Worm (Caenorhabditis elegans) whole organism, L4 larva: ENCODE results near the gene ZK470.14.

Experiments used
- D1046.2 ChIP-seq: fragments of 200-800 bp; sonication (Bioruptor generic); IDR thresholded peaks from 2 replicates; pipeline ENCODE4 v1.3.6; 2022; ENCODE audit warnings: missing genetic modification characterization, missing compliant biosample characterization
- F26F4.8 ChIP-seq: fragments of 200-800 bp; sonication (Bioruptor generic); conservative IDR thresholded peaks from 2 replicates; pipeline ENCODE4 v1.3.6; 2022; ENCODE audit warnings: missing genetic modification characterization, missing compliant biosample characterization
- F37D6.2 ChIP-seq: sonication (generic microtip); optimal IDR thresholded peaks from 2 replicates; lab custom pipeline; 2016; ENCODE audit warnings: mild to moderate bottlenecking, missing genetic modification characterization, missing compliant biosample characterization
- R02D3.7 ChIP-seq: fragments of 150-350 bp; sonication (generic microtip); optimal IDR thresholded peaks from 3 replicates; lab custom pipeline; 2014; ENCODE audit warnings: missing biosample characterization, missing genetic modification characterization
- T26A8.4 ChIP-seq: fragments of 200-800 bp; sonication (Bioruptor generic); IDR thresholded peaks from 2 replicates; pipeline ENCODE4 v1.3.6; 2022; ENCODE audit warnings: missing genetic modification characterization, missing compliant biosample characterization
- Y48G9A.11 ChIP-seq: fragments of 200-800 bp; sonication (Bioruptor generic); IDR thresholded peaks from 2 replicates; pipeline ENCODE4 v1.3.6; 2022; ENCODE audit warnings: missing genetic modification reagents, missing genetic modification characterization, missing compliant biosample characterization
- aha-1 ChIP-seq: fragments of 150-350 bp; peaks from one replicate; lab custom pipeline; 2014; ENCODE audit warnings: missing biosample characterization, missing genetic modification characterization
- aly-2 ChIP-seq: sonication (generic microtip); optimal IDR thresholded peaks from 2 replicates; lab custom pipeline; 2018; ENCODE audit warnings: missing biosample characterization, missing genetic modification characterization
- ceh-32 ChIP-seq: sonication (generic microtip); optimal IDR thresholded peaks from 2 replicates; lab custom pipeline; 2016; ENCODE audit warnings: mild to moderate bottlenecking, missing genetic modification characterization, missing compliant biosample characterization; ENCODE audit not compliant: poor library complexity
- ceh-82 ChIP-seq: sonication (generic microtip); optimal IDR thresholded peaks from 2 replicates; lab custom pipeline; 2017; ENCODE audit warnings: missing biosample characterization, missing genetic modification characterization
- ctbp-1 ChIP-seq: fragments of 200-800 bp; sonication (Bioruptor generic); IDR thresholded peaks from 2 replicates; pipeline ENCODE4 v1.3.6; 2022; ENCODE audit warnings: missing genetic modification reagents, missing genetic modification characterization, missing compliant biosample characterization
- daf-16 ChIP-seq, 3 experiments: sonication (generic microtip); optimal IDR thresholded peaks; 2 replicates each; lab custom pipeline; 2016 to 2017; ENCODE audit warnings: missing genetic modification characterization in 3 of 3, missing genetic modification reagents in 3 of 3, mild to moderate bottlenecking in 2 of 3, missing compliant biosample characterization in 2 of 3, missing biosample characterization in 1 of 3, moderate library complexity in 1 of 3
- dmd-8 ChIP-seq: fragments of 200-800 bp; sonication (Bioruptor generic); IDR thresholded peaks from 2 replicates; pipeline ENCODE4 v1.3.6; 2022; ENCODE audit warnings: missing genetic modification characterization, missing compliant biosample characterization
- hmg-1.1 ChIP-seq: fragments of 200-800 bp; sonication (Bioruptor generic); IDR thresholded peaks from 2 replicates; pipeline ENCODE4 v1.3.6; 2022; ENCODE audit warnings: missing genetic modification reagents, missing genetic modification characterization, missing compliant biosample characterization
- jun-1 ChIP-seq: fragments of 150-350 bp; optimal IDR thresholded peaks from 2 replicates; lab custom pipeline; 2014; ENCODE audit warnings: missing biosample characterization, missing genetic modification reagents, missing genetic modification characterization
- lin-13 ChIP-seq: fragments of 150-350 bp; optimal IDR thresholded peaks from 2 replicates; lab custom pipeline; 2014; ENCODE audit warnings: missing biosample characterization, missing genetic modification reagents, missing genetic modification characterization
- lir-3 ChIP-seq: sonication (generic microtip); optimal IDR thresholded peaks from 2 replicates; lab custom pipeline; 2016; ENCODE audit warnings: mild to moderate bottlenecking, missing genetic modification characterization, missing compliant biosample characterization
- lsy-2 ChIP-seq, 2 experiments: fragments of 150-350 bp in 1 of 2; sonication (generic microtip) in 1 of 2; optimal IDR thresholded peaks; 2 replicates each; lab custom pipeline; 2014 to 2017; ENCODE audit warnings: missing biosample characterization in 2 of 2, missing genetic modification characterization in 2 of 2
- madf-5 ChIP-seq, 2 experiments: fragments of 200-800 bp; sonication (Bioruptor generic); IDR thresholded peaks; 2 replicates each; pipeline ENCODE4 v1.3.6; 2022; ENCODE audit warnings: missing compliant biosample characterization in 2 of 2, missing genetic modification characterization in 2 of 2
- mdl-1 ChIP-seq, 2 experiments: fragments of 150-350 bp in 1 of 2; sonication (generic microtip) in 1 of 2; optimal IDR thresholded peaks; 2 replicates each; lab custom pipeline; 2014 to 2017; ENCODE audit warnings: missing biosample characterization in 2 of 2, missing genetic modification characterization in 2 of 2
- mdt-29 ChIP-seq: fragments of 200-800 bp; sonication (Bioruptor generic); IDR thresholded peaks from 2 replicates; pipeline ENCODE4 v1.3.6; 2022; ENCODE audit warnings: missing genetic modification reagents, missing genetic modification characterization, missing compliant biosample characterization
- mep-1 ChIP-seq: fragments of 150-350 bp; sonication (generic microtip); optimal IDR thresholded peaks from 3 replicates; lab custom pipeline; 2014; ENCODE audit warnings: missing biosample characterization, missing genetic modification characterization
- mes-2 ChIP-seq: sonication (generic microtip); optimal IDR thresholded peaks from 2 replicates; lab custom pipeline; 2016; ENCODE audit warnings: missing genotype, mild to moderate bottlenecking, missing genetic modification characterization, missing compliant biosample characterization; ENCODE audit not compliant: poor library complexity, severe bottlenecking
- mxl-2 ChIP-seq: fragments of 200-800 bp; sonication (Bioruptor generic); conservative IDR thresholded peaks from 2 replicates; pipeline ENCODE4 v1.3.6; 2022; ENCODE audit warnings: missing genetic modification reagents, missing genetic modification characterization, missing compliant biosample characterization
- nhr-102 ChIP-seq: sonication (generic microtip); optimal IDR thresholded peaks from 2 replicates; lab custom pipeline; 2016; ENCODE audit warnings: mild to moderate bottlenecking, missing genetic modification characterization, moderate library complexity, missing compliant biosample characterization
- nhr-25 ChIP-seq: sonication (generic microtip); optimal IDR thresholded peaks from 2 replicates; lab custom pipeline; 2017; ENCODE audit warnings: missing genetic modification characterization, mild to moderate bottlenecking, missing compliant biosample characterization, antibody characterized with exemption, moderate library complexity, borderline replicate concordance; ENCODE audit not compliant: insufficient read depth
- nhr-42 ChIP-seq: fragments of 200-800 bp; sonication (Bioruptor generic); IDR thresholded peaks from 2 replicates; pipeline ENCODE4 v1.3.6; 2022; ENCODE audit warnings: missing genetic modification characterization, missing compliant biosample characterization
- nhr-77 ChIP-seq: fragments of 150-350 bp; optimal IDR thresholded peaks from 2 replicates; lab custom pipeline; 2014; ENCODE audit warnings: missing biosample characterization, missing genetic modification characterization
- pha-4 ChIP-seq, 2 experiments: fragments of 150-350 bp in 1 of 2; fragments of 200-800 bp in 1 of 2; sonication (Bioruptor generic) in 1 of 2; IDR thresholded peaks in 1 of 2; optimal IDR thresholded peaks in 1 of 2; 2 replicates each; pipeline versions ENCODE4 v1.3.6 to Lab custom; 2014 to 2022; ENCODE audit warnings: missing genetic modification characterization in 2 of 2, missing genetic modification reagents in 2 of 2, missing biosample characterization in 1 of 2, missing compliant biosample characterization in 1 of 2
- pqm-1 ChIP-seq: sonication (generic microtip); optimal IDR thresholded peaks from 2 replicates; lab custom pipeline; 2017; ENCODE audit warnings: missing biosample characterization, missing genetic modification characterization
- saeg-2 ChIP-seq: fragments of 200-800 bp; sonication (Bioruptor generic); IDR thresholded peaks from 2 replicates; pipeline ENCODE4 v1.3.6; 2022; ENCODE audit warnings: missing genetic modification reagents, missing genetic modification characterization, missing compliant biosample characterization
- skn-1 ChIP-seq: fragments of 150-350 bp; optimal IDR thresholded peaks from 2 replicates; lab custom pipeline; 2014; ENCODE audit warnings: missing biosample characterization, missing genetic modification characterization
- snpc-1.2 ChIP-seq: fragments of 200-800 bp; sonication (Bioruptor generic); IDR thresholded peaks from 2 replicates; pipeline ENCODE4 v1.3.6; 2022; ENCODE audit warnings: missing genetic modification reagents, missing genetic modification characterization, missing compliant biosample characterization
- tra-1 ChIP-seq: fragments of 200-800 bp; sonication (Bioruptor generic); IDR thresholded peaks from 2 replicates; pipeline ENCODE4 v1.3.6; 2022; ENCODE audit warnings: missing genetic modification reagents, missing genetic modification characterization, missing compliant biosample characterization
- unc-130 ChIP-seq: sonication (generic microtip); optimal IDR thresholded peaks from 2 replicates; lab custom pipeline; 2016; ENCODE audit warnings: missing genetic modification reagents, missing genetic modification characterization, missing compliant biosample characterization
- unc-62 ChIP-seq, 3 experiments: fragments of 150-350 bp in 1 of 3; sonication (generic microtip); optimal IDR thresholded peaks in 2 of 3; peaks in 1 of 3; 1 replicate in 1 of 3; 2 replicates in 2 of 3; lab custom pipeline; 2014 to 2017; ENCODE audit warnings: missing biosample characterization in 3 of 3, missing genetic modification characterization in 3 of 3, missing genetic modification reagents in 3 of 3, missing genotype in 1 of 3
- zag-1 ChIP-seq: fragments of 150-350 bp; optimal IDR thresholded peaks from 2 replicates; lab custom pipeline; 2014; ENCODE audit warnings: missing biosample characterization, missing genetic modification characterization
- zip-2 ChIP-seq: fragments of 150-350 bp; optimal IDR thresholded peaks from 2 replicates; lab custom pipeline; 2014; ENCODE audit warnings: missing biosample characterization, missing genetic modification characterization
- ztf-11 ChIP-seq: fragments of 150-350 bp; optimal IDR thresholded peaks from 2 replicates; lab custom pipeline; 2014; ENCODE audit warnings: missing biosample characterization, missing genetic modification characterization
- ztf-7 ChIP-seq: fragments of 150-350 bp; optimal IDR thresholded peaks from 2 replicates; lab custom pipeline; 2014; ENCODE audit warnings: missing biosample characterization, missing genetic modification characterization

Gene ZK470.14

ce11 chrX:4146046-4146445 lies 21.2 kb upstream of the ZK470.14 start:
- TF ChIP-seq unc-62 (GFP tag; optimal IDR thresholded peaks at IDR 0.05 in 1 of 2; lab: Kevin White, UChicago) (peak in 1 of 2 experiments; percentile 58), unc-62 (tag; optimal IDR thresholded peaks at IDR 0.05; lab: Kevin White, UChicago) (no peak), nhr-25 (tag; lab: Kevin White, UChicago) (peak; percentile 23), aly-2 (tag; lab: Kevin White, UChicago) (no peak), aha-1 (peak; percentile 29), nhr-77 (tag; lab: Kevin White, UChicago) (no peak), madf-5 (GFP tag; IDR thresholded peaks at IDR 0.05; lab: Robert Waterston, UW) (no peak), daf-16 (GFP tag; optimal IDR thresholded peaks at IDR 0.05; lab: Kevin White, UChicago) (no peak), daf-16 (tag; optimal IDR thresholded peaks at IDR 0.05; lab: Kevin White, UChicago) (peak; percentile 9), mes-2 (tag; lab: Kevin White, UChicago) (no peak), zag-1 (tag; lab: Kevin White, UChicago) (no peak), mxl-2 (GFP tag; lab: Robert Waterston, UW) (peak; percentile 44; the same call in 1 of the 2 replicates), hmg-1.1 (no peak), saeg-2 (no peak), F37D6.2 (no peak), D1046.2 (GFP tag; lab: Robert Waterston, UW) (0 out of 2 replicates have a peak, but pooled peaks have one; percentile 17), jun-1 (tag; lab: Kevin White, UChicago) (no peak), F26F4.8 (GFP tag; lab: Robert Waterston, UW) (no peak), lir-3 (tag; lab: Kevin White, UChicago) (no peak)
- TF ChIP-seq, all 104 proteins: peak for 6

- peak; percentile 29; the same call in 1 of the 2 replicates for TF ChIP-seq T26A8.4 (GFP tag; lab: Robert Waterston, UW)
- 0 out of 2 replicates have a peak, but pooled peaks have one; percentile 21 for TF ChIP-seq hmg-1.1
- TF ChIP-seq F37D6.2: peak; percentile 7
- no peak for TF ChIP-seq F26F4.8 (GFP tag; lab: Robert Waterston, UW)
- TF ChIP-seq pha-4 (GFP tag; IDR thresholded peaks at IDR 0.05; lab: Robert Waterston, UW): 0 out of 2 replicates have a peak, but pooled peaks have one; percentile 4
- TF ChIP-seq pha-4 (tag; optimal IDR thresholded peaks at IDR 0.05; lab: Kevin White, UChicago): no peak
- peak; percentile 97 for TF ChIP-seq aha-1
- peak in 1 of 2 experiments; percentile 1 for TF ChIP-seq lsy-2 (tag; optimal IDR thresholded peaks at IDR 0.05; lab: Kevin White, UChicago)
- no peak for TF ChIP-seq daf-16 (GFP tag; optimal IDR thresholded peaks at IDR 0.05; lab: Kevin White, UChicago)
- peak; percentile 0 for TF ChIP-seq daf-16 (tag; optimal IDR thresholded peaks at IDR 0.05; lab: Kevin White, UChicago)
- TF ChIP-seq tra-1 (GFP tag; lab: Robert Waterston, UW): no peak
- TF ChIP-seq, all 104 proteins: peak for 7
These were observed 20.3 kb upstream of the ZK470.14 start for ce11 chrX:4146798-4147543.

ce11 chrX:4147600-4148448 lies 19.4 kb upstream of the ZK470.14 start:
- TF ChIP-seq unc-62 (GFP tag; optimal IDR thresholded peaks at IDR 0.05 in 1 of 2; lab: Kevin White, UChicago) (no peak), unc-62 (tag; optimal IDR thresholded peaks at IDR 0.05; lab: Kevin White, UChicago) (no peak), Y48G9A.11 (GFP tag; lab: Robert Waterston, UW) (peak; percentile 28; the same call in 1 of the 2 replicates), mxl-2 (GFP tag; lab: Robert Waterston, UW) (no peak), daf-16 (GFP tag; optimal IDR thresholded peaks at IDR 0.05; lab: Kevin White, UChicago) (no peak), daf-16 (tag; optimal IDR thresholded peaks at IDR 0.05; lab: Kevin White, UChicago) (peak; percentile 3), lin-13 (GFP tag; lab: Kevin White, UChicago) (no peak), snpc-1.2 (GFP tag; lab: Robert Waterston, UW) (0 out of 2 replicates have a peak, but pooled peaks have one; percentile 7), skn-1 (no peak), hmg-1.1 (peak; percentile 39), mdl-1 (tag; optimal IDR thresholded peaks at IDR 0.05; lab: Kevin White, UChicago) (no peak), nhr-102 (tag; lab: Kevin White, UChicago) (peak; percentile 50), ztf-7 (tag; lab: Kevin White, UChicago) (no peak), madf-5 (GFP tag; IDR thresholded peaks at IDR 0.05; lab: Robert Waterston, UW) (peak in 1 of 2 experiments; percentile 22; a peak in 1 of 4 replicates), pqm-1 (tag; lab: Kevin White, UChicago) (no peak), ceh-82 (no peak), ceh-32 (tag; lab: Kevin White, UChicago) (no peak), unc-130 (GFP tag; lab: Kevin White, UChicago) (no peak), dmd-8 (GFP tag; lab: Robert Waterston, UW) (no peak), nhr-42 (GFP tag; lab: Robert Waterston, UW) (peak; percentile 7), mdt-29 (GFP tag; lab: Robert Waterston, UW) (peak; percentile 48), mep-1 (tag; lab: Kevin White, UChicago) (peak; percentile 95), R02D3.7 (tag; lab: Kevin White, UChicago) (no peak), ctbp-1 (GFP tag; lab: Robert Waterston, UW) (peak; percentile 65), ztf-11 (tag; lab: Kevin White, UChicago) (no peak), zip-2 (tag; lab: Kevin White, UChicago) (no peak)
